Worm (Caenorhabditis elegans) whole organism, L3 larva: ENCODE measurements around the gene C07C7.3.

Source experiments
- aly-2 ChIP-seq: fragments of 150-350 bp; optimal IDR thresholded peaks from 2 replicates; lab custom pipeline; 2014; ENCODE audit warnings: missing biosample characterization, missing genetic modification characterization
- ceh-9 ChIP-seq: sonication (generic microtip); optimal IDR thresholded peaks from 2 replicates; lab custom pipeline; 2018; ENCODE audit warnings: missing biosample characterization, missing genetic modification characterization
- elt-1 ChIP-seq: fragments of 150-350 bp; optimal IDR thresholded peaks from 2 replicates; lab custom pipeline; 2014; ENCODE audit warnings: missing biosample characterization, missing genetic modification characterization
- elt-3 ChIP-seq, 3 experiments: fragments of 150-350 bp in 1 of 3; sonication (generic microtip) in 2 of 3; optimal IDR thresholded peaks; 2 replicates in 2 of 3; 4 replicates in 1 of 3; lab custom pipeline; 2014 to 2017; ENCODE audit warnings: missing biosample characterization in 3 of 3, missing genetic modification characterization in 3 of 3
- eor-1 ChIP-seq, 2 experiments: fragments of 150-350 bp; optimal IDR thresholded peaks; 2 replicates each; lab custom pipeline; 2014 to 2018; ENCODE audit warnings: missing biosample characterization in 2 of 2, missing genetic modification characterization in 2 of 2
- lin-39 ChIP-seq: fragments of 150-350 bp; optimal IDR thresholded peaks from 2 replicates; lab custom pipeline; 2018; ENCODE audit warnings: missing biosample characterization, missing genetic modification reagents, missing genetic modification characterization
- mdl-1 ChIP-seq: fragments of 150-350 bp; optimal IDR thresholded peaks from 2 replicates; lab custom pipeline; 2014; ENCODE audit warnings: missing biosample characterization, missing genetic modification characterization
- nfya-1 ChIP-seq: sonication (generic microtip); optimal IDR thresholded peaks from 2 replicates; lab custom pipeline; 2017; ENCODE audit warnings: missing genetic modification characterization, mild to moderate bottlenecking, missing compliant biosample characterization, antibody characterized with exemption, moderate library complexity; ENCODE audit not compliant: insufficient read depth
- nhr-25 ChIP-seq: sonication (generic microtip); optimal IDR thresholded peaks from 2 replicates; lab custom pipeline; 2017; ENCODE audit warnings: missing biosample characterization, missing genetic modification characterization
- nhr-67 ChIP-seq: fragments of 150-350 bp; optimal IDR thresholded peaks from 2 replicates; lab custom pipeline; 2014; ENCODE audit warnings: missing biosample characterization, missing genetic modification characterization
- nhr-77 ChIP-seq: fragments of 150-350 bp; optimal IDR thresholded peaks from 2 replicates; lab custom pipeline; 2014; ENCODE audit warnings: missing biosample characterization, missing genetic modification characterization
- pqm-1 ChIP-seq: fragments of 150-350 bp; optimal IDR thresholded peaks from 2 replicates; lab custom pipeline; 2017; ENCODE audit warnings: missing biosample characterization, missing genetic modification characterization, inconsistent platforms
- tbx-2 ChIP-seq: sonication (generic microtip); optimal IDR thresholded peaks from 2 replicates; lab custom pipeline; 2016; ENCODE audit warnings: mild to moderate bottlenecking, missing genetic modification characterization, missing compliant biosample characterization
- ztf-11 ChIP-seq: fragments of 150-350 bp; optimal IDR thresholded peaks from 2 replicates; lab custom pipeline; 2014; ENCODE audit warnings: missing biosample characterization, missing genetic modification characterization

ce11 chrIV:9165027-9165426 lies 824 bp upstream of the C07C7.3 start, which contains the start of gene pcp-2:
- TF ChIP-seq nfya-1 (tag; lab: Kevin White, UChicago) = no peak
- no peak for TF ChIP-seq nhr-25 (tag; lab: Kevin White, UChicago)
- TF ChIP-seq ceh-9 (tag; lab: Kevin White, UChicago) = no peak
- TF ChIP-seq elt-3 (tag; optimal IDR thresholded peaks at IDR 0.05; lab: Kevin White, UChicago) = no peak
- no peak for TF ChIP-seq nhr-77
- no peak for TF ChIP-seq ztf-11 (tag; lab: Kevin White, UChicago)
- TF ChIP-seq elt-1 = no peak
- no peak for TF ChIP-seq mdl-1 (tag; lab: Kevin White, UChicago)
- no peak for TF ChIP-seq lin-39 (tag; lab: Kevin White, UChicago)
- TF ChIP-seq tbx-2 (tag; lab: Kevin White, UChicago) = no peak
- TF ChIP-seq nhr-67 (tag; lab: Kevin White, UChicago) = no peak
- TF ChIP-seq pqm-1 (tag; lab: Kevin White, UChicago) = no peak
- no peak for TF ChIP-seq aly-2 (tag; lab: Kevin White, UChicago)
- TF ChIP-seq eor-1 (tag; optimal IDR thresholded peaks at IDR 0.05; lab: Kevin White, UChicago) = no peak
